Worm (Caenorhabditis elegans) whole organism, L4 larva: ENCODE results near the gene W06G6.20.

ENCODE experiments used
- T26A8.4 ChIP-seq: fragments of 200-800 bp; sonication (Bioruptor generic); IDR thresholded peaks from 2 replicates; pipeline ENCODE4 v1.3.6; 2022; ENCODE audit warnings: missing genetic modification characterization, missing compliant biosample characterization
- aly-2 ChIP-seq: sonication (generic microtip); optimal IDR thresholded peaks from 2 replicates; lab custom pipeline; 2018; ENCODE audit warnings: missing biosample characterization, missing genetic modification characterization
- ama-1 ChIP-seq: fragments of 150-350 bp; optimal IDR thresholded peaks from 2 replicates; lab custom pipeline; 2014; ENCODE audit warnings: inconsistent platforms, mixed read lengths
- fkh-10 ChIP-seq: fragments of 150-350 bp; optimal IDR thresholded peaks from 2 replicates; lab custom pipeline; 2014; ENCODE audit warnings: missing biosample characterization, missing genetic modification reagents, missing genetic modification characterization
- lsy-2 ChIP-seq, 2 experiments: fragments of 150-350 bp in 1 of 2; sonication (generic microtip) in 1 of 2; optimal IDR thresholded peaks; 2 replicates each; lab custom pipeline; 2014 to 2017; ENCODE audit warnings: missing biosample characterization in 2 of 2, missing genetic modification characterization in 2 of 2
- mdl-1 ChIP-seq, 2 experiments: fragments of 150-350 bp in 1 of 2; sonication (generic microtip) in 1 of 2; optimal IDR thresholded peaks; 2 replicates each; lab custom pipeline; 2014 to 2017; ENCODE audit warnings: missing biosample characterization in 2 of 2, missing genetic modification characterization in 2 of 2
- nhr-11 ChIP-seq: fragments of 150-350 bp; optimal IDR thresholded peaks from 2 replicates; lab custom pipeline; 2014; ENCODE audit warnings: missing biosample characterization, missing genetic modification characterization
- sdz-12 ChIP-seq: fragments of 200-800 bp; sonication (Bioruptor generic); optimal IDR thresholded peaks from 2 replicates; lab custom pipeline; 2018; ENCODE audit warnings: mild to moderate bottlenecking, missing genetic modification characterization, missing compliant biosample characterization
- skn-1 ChIP-seq: fragments of 150-350 bp; optimal IDR thresholded peaks from 2 replicates; lab custom pipeline; 2014; ENCODE audit warnings: missing biosample characterization, missing genetic modification characterization
- snpc-4 ChIP-seq: fragments of 150-350 bp; optimal IDR thresholded peaks from 2 replicates; lab custom pipeline; 2014; ENCODE audit warnings: missing biosample characterization, missing genetic modification characterization
- zip-2 ChIP-seq: fragments of 150-350 bp; optimal IDR thresholded peaks from 2 replicates; lab custom pipeline; 2014; ENCODE audit warnings: missing biosample characterization, missing genetic modification characterization

ce11 chrV:16645201-16645940 lies 2.8 kb downstream of the W06G6.20 start, which contains the start of gene W06G6.17:
- no peak for TF ChIP-seq mdl-1 (tag; optimal IDR thresholded peaks at IDR 0.05; lab: Kevin White, UChicago)
- TF ChIP-seq ama-1 (lab: Kevin White, UChicago), result no peak
- TF ChIP-seq lsy-2 (tag; optimal IDR thresholded peaks at IDR 0.05; lab: Kevin White, UChicago), result no peak
- TF ChIP-seq aly-2, result no peak
- no peak for TF ChIP-seq sdz-12 (GFP tag; lab: Kevin White, UChicago)
- TF ChIP-seq nhr-11 (tag; lab: Kevin White, UChicago), result no peak
- no peak for TF ChIP-seq fkh-10 (GFP tag; lab: Kevin White, UChicago)
- TF ChIP-seq T26A8.4, result no peak
- no peak for TF ChIP-seq skn-1 (tag; lab: Kevin White, UChicago)
- no peak for TF ChIP-seq zip-2
- TF ChIP-seq snpc-4 (tag; lab: Kevin White, UChicago), result no peak
